Worm (Caenorhabditis elegans) whole organism, L4/young adult: ENCODE data around the gene Y45G5AL.1.

Experiments
- W03F9.2 ChIP-seq: fragments of 150-350 bp; optimal IDR thresholded peaks from 2 replicates; lab custom pipeline; 2014; ENCODE audit warnings: missing biosample characterization, missing genetic modification characterization
- dao-5 ChIP-seq: sonication (generic microtip); optimal IDR thresholded peaks from 2 replicates; lab custom pipeline; 2016; ENCODE audit warnings: missing genotype, missing genetic modification characterization, moderate library complexity, missing compliant biosample characterization
- him-1 ChIP-seq: sonication (generic microtip); optimal IDR thresholded peaks from 2 replicates; lab custom pipeline; 2016; ENCODE audit warnings: missing genotype, missing genetic modification reagents, missing genetic modification characterization, missing compliant biosample characterization

DNA sequence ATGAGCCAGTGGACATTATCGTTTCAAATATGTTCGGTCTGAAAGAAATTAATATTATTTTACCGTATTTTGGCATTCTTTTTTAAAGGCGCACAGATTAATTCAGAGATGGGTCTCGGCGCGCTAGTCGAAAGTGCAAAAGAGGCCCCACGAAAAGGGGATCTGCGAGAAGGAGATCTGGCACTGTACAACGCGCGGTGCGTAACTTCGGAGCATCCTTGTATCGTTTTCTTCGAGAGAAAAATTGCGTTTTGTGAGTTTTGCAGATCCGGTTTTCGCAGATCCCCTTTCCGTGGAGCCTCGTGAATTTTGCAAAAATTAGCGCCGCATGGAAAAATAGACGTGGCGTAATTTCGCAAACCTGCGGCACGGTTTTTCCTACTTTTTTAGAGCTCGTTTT, 37.4 kb downstream of the Y45G5AL.1 start:
- TF ChIP-seq him-1 = no peak
- no peak for TF ChIP-seq dao-5 (tag; lab: Kevin White, UChicago)
- TF ChIP-seq W03F9.2 (tag; lab: Kevin White, UChicago) = no peak
